Fruit fly (Drosophila melanogaster) whole organism, embryonic: Measurements from ENCODE around the gene tbrd-1.

Experiments used
- Asciz ChIP-seq: fragments of 200-800 bp; sonication (Bioruptor generic); optimal IDR thresholded peaks from 2 replicates; lab custom pipeline; 2017; ENCODE audit warnings: missing biosample characterization, mild to moderate bottlenecking, missing genetic modification characterization, missing genetic modification reagents
- Atf3 ChIP-seq: fragments of 200-800 bp; sonication (Bioruptor generic); optimal IDR thresholded peaks from 3 replicates; lab custom pipeline; 2016; ENCODE audit warnings: missing biosample characterization, missing genetic modification characterization
- Awh ChIP-seq: fragments of 200-800 bp; sonication (Bioruptor generic); IDR thresholded peaks from 2 replicates; pipeline ENCODE4, ENCODE4 v1.3.6; 2022; ENCODE audit warnings: missing biosample characterization, missing genetic modification characterization
- BtbVII ChIP-seq: fragments of 200-800 bp; sonication (Bioruptor generic); optimal IDR thresholded peaks from 3 replicates; lab custom pipeline; 2017; ENCODE audit warnings: missing biosample characterization, mild to moderate bottlenecking, missing genetic modification characterization
- Bteb2 ChIP-seq: fragments of 200-800 bp; sonication (Bioruptor generic); optimal IDR thresholded peaks from 2 replicates; lab custom pipeline; 2016; ENCODE audit warnings: missing biosample characterization, missing genetic modification characterization
- CG10147 ChIP-seq: fragments of 200-800 bp; sonication (Bioruptor generic); optimal IDR thresholded peaks from 2 replicates; lab custom pipeline; 2019; ENCODE audit warnings: missing biosample characterization, mild to moderate bottlenecking, missing genetic modification characterization, moderate library complexity
- CG12104 ChIP-seq: fragments of 200-800 bp; sonication (Bioruptor generic); optimal IDR thresholded peaks from 3 replicates; lab custom pipeline; 2016; ENCODE audit warnings: missing biosample characterization, missing genetic modification characterization
- CG12236 ChIP-seq: fragments of 200-800 bp; sonication (Bioruptor generic); optimal IDR thresholded peaks from 2 replicates; lab custom pipeline; 2016; ENCODE audit warnings: missing biosample characterization, missing genetic modification characterization
- CG12391 ChIP-seq: fragments of 200-800 bp; sonication (Bioruptor generic); optimal IDR thresholded peaks from 3 replicates; lab custom pipeline; 2018; ENCODE audit warnings: missing biosample characterization, mild to moderate bottlenecking, missing genetic modification characterization, moderate library complexity
- CG13123 ChIP-seq: fragments of 200-800 bp; sonication (Bioruptor generic); optimal IDR thresholded peaks from 2 replicates; lab custom pipeline; 2016; ENCODE audit warnings: missing biosample characterization, missing genetic modification characterization
- CG14667 ChIP-seq: fragments of 200-800 bp; sonication (Bioruptor generic); IDR thresholded peaks from 2 replicates; pipeline ENCODE4 v1.3.6; 2022; ENCODE audit warnings: missing biosample characterization, missing genetic modification characterization
- CG14860 ChIP-seq: fragments of 200-800 bp; sonication (Bioruptor generic); IDR thresholded peaks from 3 replicates; pipeline ENCODE4 v1.3.6; 2022; ENCODE audit warnings: missing biosample characterization, missing genetic modification characterization; ENCODE audit not compliant: partially characterized antibody
- CG14965 ChIP-seq: fragments of 200-800 bp; sonication (Bioruptor generic); optimal IDR thresholded peaks from 2 replicates; lab custom pipeline; 2016; ENCODE audit warnings: missing biosample characterization, missing genetic modification characterization, borderline replicate concordance
- CG16813 ChIP-seq: fragments of 200-800 bp; sonication (Bioruptor generic); IDR thresholded peaks from 3 replicates; pipeline ENCODE4 v1.3.6; 2022; ENCODE audit warnings: missing biosample characterization, missing genetic modification characterization; ENCODE audit not compliant: partially characterized antibody
- CG17829 ChIP-seq: fragments of 200-800 bp; optimal IDR thresholded peaks from 2 replicates; lab custom pipeline; 2019; ENCODE audit warnings: missing biosample characterization, mild to moderate bottlenecking, missing genetic modification characterization, moderate library complexity
- CG2120 ChIP-seq: fragments of 200-800 bp; sonication (Bioruptor generic); optimal IDR thresholded peaks from 3 replicates; lab custom pipeline; 2016; ENCODE audit warnings: missing biosample characterization, missing genetic modification characterization
- CG32767 ChIP-seq: fragments of 200-800 bp; sonication (Bioruptor generic); IDR thresholded peaks from 2 replicates; pipeline ENCODE4 v1.3.6; 2022; ENCODE audit warnings: missing biosample characterization, missing genetic modification characterization
- CG3847 ChIP-seq: fragments of 200-800 bp; sonication (Bioruptor generic); IDR thresholded peaks from 2 replicates; pipeline ENCODE4 v1.3.6; 2022; ENCODE audit warnings: missing biosample characterization, missing genetic modification characterization
- CG4360 ChIP-seq: fragments of 200-800 bp; sonication (Bioruptor generic); IDR thresholded peaks from 2 replicates; pipeline ENCODE4 v1.3.6; 2022; ENCODE audit warnings: missing biosample characterization, missing genetic modification characterization
- CG6175 ChIP-seq: fragments of 200-800 bp; sonication (Bioruptor generic); IDR thresholded peaks from 3 replicates; pipeline ENCODE4 v1.3.6; 2022; ENCODE audit warnings: missing biosample characterization, missing genetic modification characterization
- CG6689 ChIP-seq: fragments of 200-800 bp; sonication (Bioruptor generic); IDR thresholded peaks from 2 replicates; pipeline ENCODE4 v1.3.6; 2022; ENCODE audit warnings: missing biosample characterization, missing genetic modification characterization
- CG9876 ChIP-seq: fragments of 200-800 bp; sonication (Bioruptor generic); optimal IDR thresholded peaks from 2 replicates; lab custom pipeline; 2016; ENCODE audit warnings: missing biosample characterization, missing genetic modification characterization
- Chrac-16 ChIP-seq: fragments of 200-800 bp; sonication (Bioruptor generic); optimal IDR thresholded peaks from 3 replicates; lab custom pipeline; 2016; ENCODE audit warnings: missing biosample characterization, missing genetic modification characterization
- D19B ChIP-seq: fragments of 200-800 bp; sonication (Bioruptor generic); optimal IDR thresholded peaks from 2 replicates; lab custom pipeline; 2017; ENCODE audit warnings: missing biosample characterization, mild to moderate bottlenecking, missing genetic modification characterization
- Dad ChIP-seq: fragments of 200-800 bp; sonication (Bioruptor generic); optimal IDR thresholded peaks from 3 replicates; lab custom pipeline; 2016; ENCODE audit warnings: missing biosample characterization, missing genetic modification characterization
- Dbx ChIP-seq: fragments of 200-800 bp; sonication (Bioruptor generic); IDR thresholded peaks from 3 replicates; pipeline ENCODE4 v1.3.6; 2022; ENCODE audit warnings: missing biosample characterization, missing genetic modification characterization
- Dfd ChIP-seq, 2 experiments: fragments of >200 bp; optimal IDR thresholded peaks; 2 replicates each; lab custom pipeline; 2017; ENCODE audit warnings: missing biosample characterization in 2 of 2, missing genetic modification characterization in 2 of 2
- Ets97D ChIP-seq: fragments of 200-800 bp; sonication (Bioruptor generic); optimal IDR thresholded peaks from 3 replicates; lab custom pipeline; 2016; ENCODE audit warnings: missing biosample characterization, missing genetic modification characterization
- HLH3B ChIP-seq: fragments of 200-800 bp; sonication (Bioruptor generic); IDR thresholded peaks from 2 replicates; pipeline ENCODE4 v1.3.6; 2022; ENCODE audit warnings: missing biosample characterization, missing genetic modification characterization
- Scr ChIP-seq: fragments of 200-800 bp; sonication (Bioruptor generic); IDR thresholded peaks from 2 replicates; pipeline ENCODE4 v1.3.6; 2022; ENCODE audit warnings: missing biosample characterization, missing genetic modification characterization; ENCODE audit not compliant: partially characterized antibody
- Sox100B ChIP-seq: fragments of 200-800 bp; sonication (Bioruptor generic); optimal IDR thresholded peaks from 3 replicates; lab custom pipeline; 2018; ENCODE audit warnings: missing biosample characterization, mild to moderate bottlenecking, missing genetic modification characterization
- ash1 ChIP-seq: fragments of 200-800 bp; sonication (Bioruptor generic); optimal IDR thresholded peaks from 2 replicates; lab custom pipeline; 2018; ENCODE audit warnings: missing biosample characterization, mild to moderate bottlenecking, missing genetic modification characterization
- bbx ChIP-seq: fragments of 200-800 bp; sonication (Bioruptor generic); IDR thresholded peaks from 2 replicates; pipeline ENCODE4 v1.3.6; 2022; ENCODE audit warnings: missing biosample characterization, missing genetic modification characterization; ENCODE audit not compliant: partially characterized antibody
- chif ChIP-seq, 2 experiments: fragments of 200-800 bp; sonication (Bioruptor generic); optimal IDR thresholded peaks; 3 replicates each; lab custom pipeline; 2016; ENCODE audit warnings: missing biosample characterization in 2 of 2, missing genetic modification characterization in 2 of 2
- chn ChIP-seq: fragments of 200-800 bp; sonication (Bioruptor generic); optimal IDR thresholded peaks from 2 replicates; lab custom pipeline; 2016; ENCODE audit warnings: missing biosample characterization, missing genetic modification characterization
- dan ChIP-seq: fragments of 200-800 bp; sonication (Bioruptor generic); IDR thresholded peaks from 2 replicates; pipeline ENCODE4 v1.3.6; 2022; ENCODE audit warnings: missing biosample characterization, missing genetic modification characterization
- gcm ChIP-seq: fragments of 200-800 bp; sonication (Bioruptor generic); optimal IDR thresholded peaks from 2 replicates; lab custom pipeline; 2019; ENCODE audit warnings: missing biosample characterization, mild to moderate bottlenecking, missing genetic modification characterization, moderate library complexity
- h ChIP-seq: fragments of >200 bp; optimal IDR thresholded peaks from 2 replicates; lab custom pipeline; 2017
- hth ChIP-seq: fragments of >200 bp; optimal IDR thresholded peaks from 2 replicates; lab custom pipeline; 2017; ENCODE audit warnings: inconsistent platforms
- jumu ChIP-seq: fragments of 200-800 bp; sonication (Bioruptor generic); optimal IDR thresholded peaks from 3 replicates; lab custom pipeline; 2016; ENCODE audit warnings: missing biosample characterization, missing genetic modification characterization
- nom ChIP-seq: fragments of 200-800 bp; sonication (Bioruptor generic); optimal IDR thresholded peaks from 2 replicates; lab custom pipeline; 2017; ENCODE audit warnings: missing biosample characterization, missing genetic modification characterization, mild to moderate bottlenecking, moderate library complexity, missing genetic modification reagents
- pfk ChIP-seq: fragments of 200-800 bp; sonication (Bioruptor generic); optimal IDR thresholded peaks from 2 replicates; lab custom pipeline; 2018; ENCODE audit warnings: missing biosample characterization, mild to moderate bottlenecking, missing genetic modification characterization, moderate library complexity
- pros ChIP-seq: fragments of 200-800 bp; sonication (Bioruptor generic); optimal IDR thresholded peaks from 3 replicates; lab custom pipeline; 2019; ENCODE audit warnings: missing biosample characterization, mild to moderate bottlenecking, missing genetic modification characterization, moderate library complexity
- shn ChIP-seq: fragments of 200-800 bp; sonication (Bioruptor generic); optimal IDR thresholded peaks from 3 replicates; lab custom pipeline; 2016; ENCODE audit warnings: missing biosample characterization, missing genetic modification characterization
- sima ChIP-seq: fragments of 200-800 bp; sonication (Bioruptor generic); optimal IDR thresholded peaks from 2 replicates; lab custom pipeline; 2016; ENCODE audit warnings: missing biosample characterization, missing genetic modification characterization
- sna ChIP-seq: fragments of 200-800 bp; sonication (Bioruptor generic); IDR thresholded peaks from 2 replicates; pipeline ENCODE4 v1.3.6; 2022; ENCODE audit warnings: missing biosample characterization, missing genetic modification characterization; ENCODE audit not compliant: partially characterized antibody
- stwl ChIP-seq: fragments of 200-800 bp; sonication (Bioruptor generic); optimal IDR thresholded peaks from 3 replicates; lab custom pipeline; 2018; ENCODE audit warnings: missing biosample characterization, mild to moderate bottlenecking, missing genetic modification characterization, moderate library complexity
- tap ChIP-seq: fragments of 200-800 bp; optimal IDR thresholded peaks from 3 replicates; lab custom pipeline; 2019; ENCODE audit warnings: missing biosample characterization, mild to moderate bottlenecking, missing genetic modification characterization, moderate library complexity
- tgo ChIP-seq: fragments of 200-800 bp; sonication (Bioruptor generic); IDR thresholded peaks from 3 replicates; pipeline ENCODE4 v1.3.6; 2022; ENCODE audit warnings: missing biosample characterization, missing genetic modification characterization
- tup ChIP-seq: fragments of 200-800 bp; sonication (Bioruptor generic); optimal IDR thresholded peaks from 2 replicates; lab custom pipeline; 2016; ENCODE audit warnings: missing biosample characterization, mild to moderate bottlenecking, missing genetic modification characterization, moderate library complexity
- tx ChIP-seq: fragments of 200-800 bp; sonication (Bioruptor generic); optimal IDR thresholded peaks from 2 replicates; lab custom pipeline; 2016; ENCODE audit warnings: missing biosample characterization, missing genetic modification characterization
- z ChIP-seq: fragments of 200-800 bp; sonication (Bioruptor generic); IDR thresholded peaks from 3 replicates; pipeline ENCODE4 v1.3.6; 2022; ENCODE audit warnings: missing biosample characterization, missing genetic modification characterization

Gene tbrd-1

dm6 chr3R:23920874-23921539, 27.6 kb upstream of the tbrd-1 start (continued):
- TF ChIP-seq bbx (GFP tag; lab: Robert Waterston, UW) (no peak), ash1 (GFP tag; lab: Kevin White, UChicago) (peak; percentile 34), CG2120 (GFP tag; lab: Kevin White, UChicago) (peak; percentile 76), Dad (GFP tag; lab: Kevin White, UChicago) (peak; percentile 39), CG32767 (0 out of 2 replicates have a peak, but pooled peaks have one; percentile 11), tgo (GFP tag; lab: Robert Waterston, UW) (peak; percentile 55), sima (GFP tag; lab: Kevin White, UChicago) (no peak), CG6689 (GFP tag; lab: Robert Waterston, UW) (peak; percentile 52), Dbx (peak; percentile 78; the same call in 2 of the 3 replicates), Atf3 (GFP tag; lab: Kevin White, UChicago) (no peak), pfk (GFP tag; lab: Kevin White, UChicago) (no peak), gcm (no peak), CG3847 (peak; percentile 57), CG12104 (no peak), BtbVII (GFP tag; lab: Kevin White, UChicago) (no peak), CG4360 (no peak), Chrac-16 (peak; percentile 9), Awh (GFP tag; lab: Robert Waterston, UW) (peak; percentile 64), jumu (peak; percentile 43), dan (GFP tag; lab: Robert Waterston, UW) (no peak), CG16813 (GFP tag; lab: Robert Waterston, UW) (no peak), Scr (GFP tag; lab: Robert Waterston, UW) (no peak), Ets97D (GFP tag; lab: Kevin White, UChicago) (no peak), nom (GFP tag; lab: Kevin White, UChicago) (peak; percentile 58), pros (GFP tag; lab: Kevin White, UChicago) (no peak), CG12236 (no peak), chif (GFP tag; optimal IDR thresholded peaks at IDR 0.05; lab: Kevin White, UChicago) (no peak), CG13123 (no peak), D19B (GFP tag; lab: Kevin White, UChicago) (peak; percentile 26), shn (GFP tag; lab: Kevin White, UChicago) (peak; percentile 55), z (GFP tag; lab: Robert Waterston, UW) (no peak), tx (peak; percentile 31), CG12391 (peak; percentile 3), h (lab: Kevin White, UChicago) (no peak), chn (GFP tag; lab: Kevin White, UChicago) (peak; percentile 34), CG14965 (no peak), stwl (tag; lab: Kevin White, UChicago) (no peak)
- TF ChIP-seq, all 482 proteins: peak for 207

dm6 chr3R:23920387-23920786, 27.0 kb upstream of the tbrd-1 start:
- TF ChIP-seq sna (GFP tag; lab: Robert Waterston, UW): no peak
- 0 out of 3 replicates have a peak, but pooled peaks have one; percentile 14 for TF ChIP-seq CG16813 (GFP tag; lab: Robert Waterston, UW)
- TF ChIP-seq Dfd (GFP tag; optimal IDR thresholded peaks at IDR 0.05; lab: Kevin White, UChicago): peak in 1 of 2 experiments; percentile 75
- no peak for TF ChIP-seq tup (GFP tag; lab: Kevin White, UChicago)
- no peak for TF ChIP-seq Bteb2 (GFP tag; lab: Kevin White, UChicago)
- TF ChIP-seq CG14860 (GFP tag; lab: Robert Waterston, UW): no peak
- no peak for TF ChIP-seq CG6175 (GFP tag; lab: Robert Waterston, UW)
- no peak for TF ChIP-seq Asciz
- no peak for TF ChIP-seq CG14667 (GFP tag; lab: Robert Waterston, UW)
- no peak for TF ChIP-seq CG10147 (GFP tag; lab: Kevin White, UChicago)
- TF ChIP-seq hth (lab: Kevin White, UChicago): no peak
- TF ChIP-seq CG17829 (tag; lab: Kevin White, UChicago): no peak
- TF ChIP-seq CG12104: no peak
- no peak for TF ChIP-seq CG9876 (GFP tag; lab: Kevin White, UChicago)
- no peak for TF ChIP-seq tap (tag; lab: Kevin White, UChicago)
- no peak for TF ChIP-seq HLH3B (GFP tag; lab: Robert Waterston, UW)
- TF ChIP-seq Sox100B (GFP tag; lab: Kevin White, UChicago): no peak
